Worm (Caenorhabditis elegans) whole organism, late embryonic: ENCODE results near the gene B0563.8.

Experiments used
- T23F11.4 ChIP-seq: fragments of 200-800 bp; sonication (Bioruptor generic); optimal IDR thresholded peaks from 2 replicates; lab custom pipeline; 2018; ENCODE audit warnings: mild to moderate bottlenecking, missing genetic modification characterization, missing compliant biosample characterization
- ama-1 ChIP-seq: fragments of 150-350 bp; optimal IDR thresholded peaks from 2 replicates; lab custom pipeline; 2014
- ceh-34 ChIP-seq: sonication (generic microtip); optimal IDR thresholded peaks from 2 replicates; lab custom pipeline; 2016; ENCODE audit warnings: mild to moderate bottlenecking, missing genetic modification characterization, missing compliant biosample characterization
- elt-4 ChIP-seq: sonication (generic microtip); optimal IDR thresholded peaks from 2 replicates; lab custom pipeline; 2016; ENCODE audit warnings: missing genetic modification characterization, missing compliant biosample characterization
- gmeb-2 ChIP-seq: sonication (generic microtip); optimal IDR thresholded peaks from 2 replicates; lab custom pipeline; 2016; ENCODE audit warnings: missing genetic modification characterization, inconsistent platforms, missing compliant biosample characterization
- hlh-30 ChIP-seq: sonication (generic microtip); optimal IDR thresholded peaks from 2 replicates; lab custom pipeline; 2017; ENCODE audit warnings: antibody characterized with exemption, missing genetic modification characterization, missing compliant biosample characterization; ENCODE audit not compliant: insufficient read depth
- hlh-8 ChIP-seq: sonication (generic microtip); optimal IDR thresholded peaks from 2 replicates; lab custom pipeline; 2016; ENCODE audit warnings: missing genotype, missing genetic modification characterization, missing compliant biosample characterization
- nhr-11 ChIP-seq: fragments of 150-350 bp; optimal IDR thresholded peaks from 2 replicates; lab custom pipeline; 2014; ENCODE audit warnings: missing biosample characterization, missing genetic modification characterization
- pag-3 ChIP-seq: sonication (generic microtip); optimal IDR thresholded peaks from 2 replicates; lab custom pipeline; 2016; ENCODE audit warnings: missing compliant biosample characterization, missing genetic modification characterization, borderline replicate concordance
- pat-9 ChIP-seq: fragments of 200-800 bp; sonication (Bioruptor generic); optimal IDR thresholded peaks from 2 replicates; lab custom pipeline; 2018; ENCODE audit warnings: mild to moderate bottlenecking, missing genetic modification characterization, moderate library complexity, missing compliant biosample characterization
- pha-4 ChIP-seq: fragments of 150-350 bp; optimal IDR thresholded peaks from 2 replicates; lab custom pipeline; 2018; ENCODE audit warnings: missing biosample characterization, missing genetic modification reagents, missing genetic modification characterization
- sox-4 ChIP-seq: sonication (generic microtip); optimal IDR thresholded peaks from 2 replicates; lab custom pipeline; 2017; ENCODE audit warnings: mild to moderate bottlenecking, missing genetic modification characterization, inconsistent platforms, missing compliant biosample characterization
- unc-3 ChIP-seq, 2 experiments: fragments of 200-800 bp in 1 of 2; sonication (Bioruptor generic) in 1 of 2; sonication (generic microtip) in 1 of 2; conservative IDR thresholded peaks in 1 of 2; optimal IDR thresholded peaks in 1 of 2; 2 replicates each; pipeline versions ENCODE4 v1.3.6 to Lab custom; 2016 to 2022; ENCODE audit warnings: missing compliant biosample characterization in 2 of 2, missing genetic modification characterization in 2 of 2, missing genetic modification reagents in 1 of 2
- unc-86 ChIP-seq: sonication (generic microtip); optimal IDR thresholded peaks from 2 replicates; lab custom pipeline; 2016; ENCODE audit warnings: missing genetic modification characterization, missing compliant biosample characterization

- TF ChIP-seq nhr-11 (tag; lab: Kevin White, UChicago) (no peak), ama-1 (lab: Kevin White, UChicago) (no peak), pat-9 (tag; lab: Kevin White, UChicago) (no peak), unc-86 (tag; lab: Kevin White, UChicago) (no peak), unc-3 (GFP tag; conservative IDR thresholded peaks at IDR 0.05; lab: Robert Waterston, UW) (no peak), unc-3 (tag; optimal IDR thresholded peaks at IDR 0.05; lab: Kevin White, UChicago) (no peak), pag-3 (tag; lab: Kevin White, UChicago) (no peak), sox-4 (tag; lab: Kevin White, UChicago) (no peak), hlh-30 (tag; lab: Kevin White, UChicago) (no peak), elt-4 (tag; lab: Kevin White, UChicago) (no peak), hlh-8 (tag; lab: Kevin White, UChicago) (no peak), gmeb-2 (tag; lab: Kevin White, UChicago) (no peak), ceh-34 (tag; lab: Kevin White, UChicago) (no peak), T23F11.4 (no peak), pha-4 (no peak)
These were observed 7.8 kb upstream of the B0563.8 start, which contains the start of gene Y81B9A.3 for ce11 chrX:9182140-9182539.
